Fruit fly (Drosophila melanogaster) whole organism, embryonic: ENCODE results near the gene CRAT.

Source experiments
- Blimp-1 ChIP-seq: fragments of 200-800 bp; sonication (Bioruptor generic); optimal IDR thresholded peaks from 3 replicates; lab custom pipeline; 2018; ENCODE audit warnings: missing biosample characterization, missing genetic modification characterization, mild to moderate bottlenecking, moderate library complexity, missing genetic modification reagents
- CG10147 ChIP-seq: fragments of 200-800 bp; sonication (Bioruptor generic); optimal IDR thresholded peaks from 2 replicates; lab custom pipeline; 2019; ENCODE audit warnings: missing biosample characterization, mild to moderate bottlenecking, missing genetic modification characterization, moderate library complexity
- CG11247 ChIP-seq: fragments of 200-800 bp; sonication (Bioruptor generic); IDR thresholded peaks from 2 replicates; pipeline ENCODE4 v1.3.6; 2022; ENCODE audit warnings: missing biosample characterization, missing genetic modification characterization
- CG11560 ChIP-seq: fragments of 200-800 bp; sonication (Bioruptor generic); IDR thresholded peaks from 3 replicates; pipeline ENCODE4 v1.3.6; 2022; ENCODE audit warnings: missing biosample characterization, missing genetic modification characterization
- CG11696 ChIP-seq: fragments of 200-800 bp; sonication (Bioruptor generic); IDR thresholded peaks from 2 replicates; pipeline ENCODE4 v1.3.6; 2022; ENCODE audit warnings: missing biosample characterization, missing genetic modification characterization
- CG12104 ChIP-seq: fragments of 200-800 bp; sonication (Bioruptor generic); optimal IDR thresholded peaks from 3 replicates; lab custom pipeline; 2016; ENCODE audit warnings: missing biosample characterization, missing genetic modification characterization
- CG12299 ChIP-seq: fragments of 200-800 bp; sonication (Bioruptor generic); optimal IDR thresholded peaks from 2 replicates; lab custom pipeline; 2018; ENCODE audit warnings: missing biosample characterization, mild to moderate bottlenecking, missing genetic modification characterization
- CG13287 ChIP-seq: fragments of 200-800 bp; sonication (Bioruptor generic); IDR thresholded peaks from 2 replicates; pipeline ENCODE4 v1.3.6; 2022; ENCODE audit warnings: missing biosample characterization, missing genetic modification characterization; ENCODE audit not compliant: partially characterized antibody
- CG13296 ChIP-seq: fragments of 200-800 bp; sonication (Bioruptor generic); optimal IDR thresholded peaks from 3 replicates; lab custom pipeline; 2018; ENCODE audit warnings: missing biosample characterization, mild to moderate bottlenecking, missing genetic modification characterization
- CG14441 ChIP-seq: fragments of 200-800 bp; sonication (Bioruptor generic); IDR thresholded peaks from 2 replicates; pipeline ENCODE4 v1.3.6; 2022; ENCODE audit warnings: missing biosample characterization, missing genetic modification characterization
- CG14860 ChIP-seq: fragments of 200-800 bp; sonication (Bioruptor generic); IDR thresholded peaks from 3 replicates; pipeline ENCODE4 v1.3.6; 2022; ENCODE audit warnings: missing biosample characterization, missing genetic modification characterization; ENCODE audit not compliant: partially characterized antibody
- CG15269 ChIP-seq: fragments of 200-800 bp; sonication (Bioruptor generic); optimal IDR thresholded peaks from 2 replicates; lab custom pipeline; 2018; ENCODE audit warnings: missing biosample characterization, mild to moderate bottlenecking, missing genetic modification characterization, moderate library complexity
- CG15479 ChIP-seq: fragments of 200-800 bp; sonication (Bioruptor generic); optimal IDR thresholded peaks from 3 replicates; lab custom pipeline; 2019; ENCODE audit warnings: missing biosample characterization, mild to moderate bottlenecking, missing genetic modification characterization, moderate library complexity
- CG17186 ChIP-seq: fragments of 200-800 bp; sonication (Bioruptor generic); optimal IDR thresholded peaks from 3 replicates; lab custom pipeline; 2017; ENCODE audit warnings: missing biosample characterization, missing genetic modification reagents, missing genetic modification characterization
- CG1832 ChIP-seq: fragments of 200-800 bp; sonication (Bioruptor generic); optimal IDR thresholded peaks from 2 replicates; lab custom pipeline; 2017; ENCODE audit warnings: missing biosample characterization, mild to moderate bottlenecking, missing genetic modification characterization, inconsistent platforms
- CG30431 ChIP-seq: fragments of 200-800 bp; sonication (Bioruptor generic); optimal IDR thresholded peaks from 2 replicates; lab custom pipeline; 2017; ENCODE audit warnings: missing biosample characterization, missing genetic modification characterization
- CG33213 ChIP-seq: fragments of 200-800 bp; sonication (Bioruptor generic); optimal IDR thresholded peaks from 3 replicates; lab custom pipeline; 2016; ENCODE audit warnings: missing biosample characterization, missing genetic modification characterization
- CG3407 ChIP-seq: fragments of 200-800 bp; sonication (Bioruptor generic); optimal IDR thresholded peaks from 2 replicates; lab custom pipeline; 2018; ENCODE audit warnings: missing biosample characterization, mild to moderate bottlenecking, missing genetic modification characterization
- CG43689 ChIP-seq: fragments of 200-800 bp; sonication (Bioruptor generic); IDR thresholded peaks from 2 replicates; pipeline ENCODE4 v1.3.6; 2022; ENCODE audit warnings: missing biosample characterization, missing genetic modification characterization
- CG4424 ChIP-seq: fragments of 200-800 bp; sonication (Bioruptor generic); optimal IDR thresholded peaks from 3 replicates; lab custom pipeline; 2016; ENCODE audit warnings: missing biosample characterization, missing genetic modification characterization
- CG4707 ChIP-seq: fragments of 200-800 bp; sonication (Bioruptor generic); optimal IDR thresholded peaks from 2 replicates; lab custom pipeline; 2018; ENCODE audit warnings: missing biosample characterization, mild to moderate bottlenecking, missing genetic modification characterization, moderate library complexity
- CG4730 ChIP-seq: fragments of 200-800 bp; sonication (Bioruptor generic); IDR thresholded peaks from 2 replicates; pipeline ENCODE4 v1.3.6; 2022; ENCODE audit warnings: missing biosample characterization, missing genetic modification characterization
- CG5953 ChIP-seq: fragments of 200-800 bp; sonication (Bioruptor generic); IDR thresholded peaks from 2 replicates; pipeline ENCODE4 v1.3.6; 2022; ENCODE audit warnings: missing biosample characterization, missing genetic modification characterization
- CG7928 ChIP-seq: fragments of 200-800 bp; sonication (Bioruptor generic); optimal IDR thresholded peaks from 2 replicates; lab custom pipeline; 2017; ENCODE audit warnings: missing biosample characterization, mild to moderate bottlenecking, missing genetic modification characterization
- CG9215 ChIP-seq: fragments of 200-800 bp; sonication (Bioruptor generic); IDR thresholded peaks from 2 replicates; pipeline ENCODE4 v1.3.6; 2022; ENCODE audit warnings: missing biosample characterization, missing genetic modification characterization
- Camta ChIP-seq: fragments of 200-800 bp; sonication (Bioruptor generic); optimal IDR thresholded peaks from 2 replicates; lab custom pipeline; 2016; ENCODE audit warnings: missing biosample characterization, missing genetic modification characterization
- H15 ChIP-seq: fragments of 200-800 bp; sonication (Bioruptor generic); IDR thresholded peaks from 3 replicates; pipeline ENCODE4 v1.3.6; 2022; ENCODE audit warnings: missing biosample characterization, missing genetic modification characterization
- Hr39 ChIP-seq: fragments of >200 bp; optimal IDR thresholded peaks from 2 replicates; lab custom pipeline; 2017
- MBD-R2 ChIP-seq: fragments of 200-800 bp; sonication (Bioruptor generic); IDR thresholded peaks from 2 replicates; pipeline ENCODE4 v1.3.6; 2022; ENCODE audit warnings: missing biosample characterization, missing genetic modification characterization
- Myb ChIP-seq: fragments of 200-800 bp; sonication (Bioruptor generic); optimal IDR thresholded peaks from 2 replicates; lab custom pipeline; 2016; ENCODE audit warnings: missing biosample characterization, missing genetic modification characterization
- Ssrp ChIP-seq: fragments of 200-800 bp; sonication (Bioruptor generic); optimal IDR thresholded peaks from 2 replicates; lab custom pipeline; 2018; ENCODE audit warnings: missing biosample characterization, mild to moderate bottlenecking, missing genetic modification characterization, moderate library complexity
- Vsx1 ChIP-seq: fragments of 200-800 bp; sonication (Bioruptor generic); optimal IDR thresholded peaks from 2 replicates; lab custom pipeline; 2017; ENCODE audit warnings: missing biosample characterization, mild to moderate bottlenecking, missing genetic modification characterization, missing genetic modification reagents
- az2 ChIP-seq: fragments of 200-800 bp; sonication (Bioruptor generic); optimal IDR thresholded peaks from 3 replicates; lab custom pipeline; 2016; ENCODE audit warnings: missing biosample characterization, missing genetic modification characterization
- ci ChIP-seq: fragments of 200-800 bp; sonication (Bioruptor generic); IDR thresholded peaks from 3 replicates; pipeline ENCODE4 v1.3.6; 2022; ENCODE audit warnings: missing biosample characterization, missing genetic modification characterization
- croc ChIP-seq: fragments of 200-800 bp; sonication (Bioruptor generic); conservative IDR thresholded peaks from 3 replicates; pipeline ENCODE4 v1.3.6; 2022; ENCODE audit warnings: missing biosample characterization, missing genetic modification characterization
- cwo ChIP-seq: fragments of 200-800 bp; sonication (Bioruptor generic); optimal IDR thresholded peaks from 3 replicates; lab custom pipeline; 2017; ENCODE audit warnings: missing biosample characterization, missing genetic modification characterization, mild to moderate bottlenecking, moderate library complexity, missing genetic modification reagents
- dan ChIP-seq: fragments of 200-800 bp; sonication (Bioruptor generic); IDR thresholded peaks from 2 replicates; pipeline ENCODE4 v1.3.6; 2022; ENCODE audit warnings: missing biosample characterization, missing genetic modification characterization
- en ChIP-seq: fragments of 200-800 bp; sonication (Bioruptor generic); optimal IDR thresholded peaks from 2 replicates; lab custom pipeline; 2016; ENCODE audit warnings: missing biosample characterization, missing genetic modification characterization
- fru ChIP-seq: fragments of >200 bp; optimal IDR thresholded peaks from 2 replicates; lab custom pipeline; 2017
- gro ChIP-seq: fragments of 200-800 bp; sonication (Bioruptor generic); optimal IDR thresholded peaks from 2 replicates; lab custom pipeline; 2016; ENCODE audit warnings: missing biosample characterization, missing genetic modification characterization
- hb ChIP-seq: fragments of 200-800 bp; sonication (Bioruptor generic); IDR thresholded peaks from 3 replicates; pipeline ENCODE4 v1.3.6; 2022; ENCODE audit warnings: missing biosample characterization, missing genetic modification characterization; ENCODE audit not compliant: partially characterized antibody
- lab ChIP-seq: fragments of 200-800 bp; sonication (Bioruptor generic); optimal IDR thresholded peaks from 3 replicates; lab custom pipeline; 2017; ENCODE audit warnings: missing biosample characterization, missing genetic modification characterization, mild to moderate bottlenecking, moderate library complexity, missing genetic modification reagents
- prd ChIP-seq, 3 experiments: fragments of >200 bp in 2 of 3; fragments of 200-800 bp in 1 of 3; sonication (Bioruptor generic) in 1 of 3; optimal IDR thresholded peaks in 2 of 3; IDR thresholded peaks in 1 of 3; 2 replicates in 2 of 3; 3 replicates in 1 of 3; pipeline versions ENCODE4 v1.3.6 to Lab custom; 2017 to 2022; ENCODE audit warnings: missing biosample characterization in 1 of 3, missing genetic modification characterization in 1 of 3
- sna ChIP-seq: fragments of 200-800 bp; sonication (Bioruptor generic); IDR thresholded peaks from 2 replicates; pipeline ENCODE4 v1.3.6; 2022; ENCODE audit warnings: missing biosample characterization, missing genetic modification characterization; ENCODE audit not compliant: partially characterized antibody
- tna ChIP-seq: fragments of 200-800 bp; sonication (Bioruptor generic); IDR thresholded peaks from 2 replicates; pipeline ENCODE4 v1.3.6; 2022; ENCODE audit warnings: missing biosample characterization, missing genetic modification characterization; ENCODE audit not compliant: partially characterized antibody
- trh ChIP-seq: fragments of 200-800 bp; sonication (Bioruptor generic); optimal IDR thresholded peaks from 2 replicates; lab custom pipeline; 2016; ENCODE audit warnings: missing biosample characterization, missing genetic modification characterization
- ttk ChIP-seq: fragments of 200-800 bp; sonication (Bioruptor generic); IDR thresholded peaks from 2 replicates; pipeline ENCODE4 v2.1.2; 2022; ENCODE audit warnings: missing biosample characterization, missing genetic modification characterization

CRAT gene

DNA sequence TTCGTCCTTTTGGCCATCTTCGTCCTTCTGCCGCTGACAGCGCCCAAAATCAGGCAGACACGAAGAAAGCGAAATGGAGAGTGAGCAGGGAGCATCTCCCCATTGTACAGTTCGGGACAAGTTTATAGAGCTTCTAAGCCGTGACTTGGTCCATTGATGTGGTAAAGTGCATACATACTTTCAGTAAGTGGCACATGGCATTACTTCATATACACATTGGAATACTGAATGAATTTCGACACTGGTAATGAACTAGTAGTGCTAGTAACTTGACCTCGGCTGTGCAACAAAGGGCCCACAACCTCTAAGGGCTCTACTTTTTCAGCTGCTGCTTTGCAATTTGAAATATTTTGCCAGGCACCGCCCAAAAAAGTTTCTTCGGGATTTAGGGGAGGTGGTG is 40.4 kb upstream of the CRAT start (continued):
- TF ChIP-seq az2 (GFP tag; lab: Kevin White, UChicago) (peak; percentile 55), hb (GFP tag; lab: Robert Waterston, UW) (no peak)

DNA sequence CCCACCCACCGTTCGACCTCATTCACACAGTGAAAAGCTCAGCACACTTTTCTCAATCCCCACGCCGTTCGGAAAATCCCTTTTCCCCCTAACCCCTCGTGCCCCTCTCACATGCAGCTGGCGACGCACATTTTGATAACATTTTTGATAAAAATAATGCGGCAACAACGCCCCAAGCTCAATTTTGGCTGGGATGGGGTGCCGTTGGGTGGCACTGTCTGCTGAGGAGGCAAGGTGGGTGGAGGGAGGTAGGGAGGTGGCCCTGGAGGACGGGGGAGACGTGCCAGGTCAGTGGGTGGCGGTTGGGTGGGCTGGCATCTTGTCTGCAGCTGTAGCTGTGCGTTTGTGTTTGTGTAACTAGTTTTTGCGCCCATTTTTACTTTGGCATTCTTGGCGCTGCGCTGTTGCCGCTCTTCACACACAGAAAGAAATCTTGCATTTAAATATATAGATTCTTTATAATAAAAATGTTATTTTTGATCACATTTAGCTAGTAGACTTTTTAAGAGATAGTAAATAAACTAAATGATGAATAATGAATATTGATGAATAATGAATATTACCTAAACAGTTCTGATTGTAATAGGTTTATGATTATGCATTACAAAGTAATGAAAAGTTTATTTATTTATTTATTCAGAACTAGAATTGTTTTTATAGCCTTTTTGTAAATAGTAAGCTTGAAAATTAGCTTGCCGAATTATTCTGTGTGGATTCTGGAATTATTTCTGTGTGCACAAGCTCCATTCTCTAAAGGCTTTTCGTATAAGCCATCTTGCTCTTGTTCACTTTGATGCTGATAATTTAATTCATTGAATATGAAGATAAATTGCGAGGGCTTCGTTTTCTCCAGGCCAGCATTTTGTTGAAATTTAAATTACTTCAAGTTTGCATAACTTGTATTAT is 38.8 kb upstream of the CRAT start:
- TF ChIP-seq CG4424 (peak; percentile 39), en (GFP tag; lab: Kevin White, UChicago) (no peak), Hr39 (lab: Kevin White, UChicago) (peak; percentile 46), CG5953 (GFP tag; lab: Robert Waterston, UW) (no peak), CG1832 (GFP tag; lab: Kevin White, UChicago) (no peak), Myb (GFP tag; lab: Kevin White, UChicago) (no peak), Blimp-1 (peak; percentile 41), prd (optimal IDR thresholded peaks at IDR 0.05; lab: Kevin White, UChicago) (no peak), prd (GFP tag; IDR thresholded peaks at IDR 0.05; lab: Robert Waterston, UW) (no peak; the same call in 2 of the 3 replicates), MBD-R2 (GFP tag; lab: Robert Waterston, UW) (no peak), CG17186 (GFP tag; lab: Kevin White, UChicago) (no peak), CG4730 (no peak), ttk (no peak), CG13296 (GFP tag; lab: Kevin White, UChicago) (peak; percentile 28), CG7928 (GFP tag; lab: Kevin White, UChicago) (no peak), sna (no peak), CG30431 (GFP tag; lab: Kevin White, UChicago) (no peak), cwo (peak; percentile 52), CG10147 (peak; percentile 30), dan (GFP tag; lab: Robert Waterston, UW) (no peak), tna (GFP tag; lab: Robert Waterston, UW) (no peak), CG33213 (GFP tag; lab: Kevin White, UChicago) (no peak), CG15269 (peak; percentile 55), Ssrp (peak; percentile 21), croc (no peak), H15 (no peak), ci (GFP tag; lab: Robert Waterston, UW) (peak; percentile 76), CG14441 (GFP tag; lab: Robert Waterston, UW) (no peak), lab (GFP tag; lab: Kevin White, UChicago) (peak; percentile 50), fru (lab: Kevin White, UChicago) (no peak), CG43689 (GFP tag; lab: Robert Waterston, UW) (no peak), Vsx1 (GFP tag; lab: Kevin White, UChicago) (no peak), CG13287 (GFP tag; lab: Robert Waterston, UW) (no peak), CG4707 (GFP tag; lab: Kevin White, UChicago) (no peak), CG9215 (GFP tag; lab: Robert Waterston, UW) (no peak), CG12104 (GFP tag; lab: Kevin White, UChicago) (peak; percentile 20), gro (GFP tag; lab: Kevin White, UChicago) (no peak), CG3407 (GFP tag; lab: Kevin White, UChicago) (peak; percentile 99), CG14860 (GFP tag; lab: Robert Waterston, UW) (no peak), CG11560 (tag; lab: Robert Waterston, UW) (no peak), CG12299 (tag; lab: Kevin White, UChicago) (no peak), CG11696 (no peak), CG11247 (GFP tag; lab: Robert Waterston, UW) (no peak), CG15479 (no peak), trh (no peak), Camta (GFP tag; lab: Kevin White, UChicago) (no peak)
